Fruit fly (Drosophila melanogaster) whole organism, embryonic: ENCODE measurements around the gene CG6296.

Source experiments
- Asciz ChIP-seq: fragments of 200-800 bp; sonication (Bioruptor generic); optimal IDR thresholded peaks from 2 replicates; lab custom pipeline; 2017; ENCODE audit warnings: missing biosample characterization, mild to moderate bottlenecking, missing genetic modification characterization, missing genetic modification reagents
- BEAF-32 ChIP-seq: fragments of 200-800 bp; sonication (Bioruptor generic); optimal IDR thresholded peaks from 3 replicates; lab custom pipeline; 2017; ENCODE audit warnings: missing biosample characterization, missing genetic modification characterization, mild to moderate bottlenecking, moderate library complexity, missing genetic modification reagents
- CG10431 ChIP-seq: fragments of 200-800 bp; sonication (Bioruptor generic); optimal IDR thresholded peaks from 3 replicates; lab custom pipeline; 2018; ENCODE audit warnings: missing biosample characterization, mild to moderate bottlenecking, missing genetic modification characterization
- CG10462 ChIP-seq: fragments of 200-800 bp; sonication (Bioruptor generic); optimal IDR thresholded peaks from 2 replicates; lab custom pipeline; 2016; ENCODE audit warnings: missing biosample characterization, missing genetic modification characterization
- CG10654 ChIP-seq: fragments of 200-800 bp; sonication (Bioruptor generic); optimal IDR thresholded peaks from 2 replicates; lab custom pipeline; 2016; ENCODE audit warnings: missing biosample characterization, missing genetic modification characterization
- CG11247 ChIP-seq: fragments of 200-800 bp; sonication (Bioruptor generic); IDR thresholded peaks from 2 replicates; pipeline ENCODE4 v1.3.6; 2022; ENCODE audit warnings: missing biosample characterization, missing genetic modification characterization
- CG13296 ChIP-seq: fragments of 200-800 bp; sonication (Bioruptor generic); optimal IDR thresholded peaks from 3 replicates; lab custom pipeline; 2018; ENCODE audit warnings: missing biosample characterization, mild to moderate bottlenecking, missing genetic modification characterization
- CG14014 ChIP-seq: fragments of 200-800 bp; sonication (Bioruptor generic); IDR thresholded peaks from 2 replicates; pipeline ENCODE4 v1.3.6; 2022; ENCODE audit warnings: missing biosample characterization, missing genetic modification characterization
- CG14667 ChIP-seq: fragments of 200-800 bp; sonication (Bioruptor generic); IDR thresholded peaks from 2 replicates; pipeline ENCODE4 v1.3.6; 2022; ENCODE audit warnings: missing biosample characterization, missing genetic modification characterization
- CG15514 ChIP-seq: fragments of 200-800 bp; sonication (Bioruptor generic); optimal IDR thresholded peaks from 3 replicates; lab custom pipeline; 2017; ENCODE audit warnings: missing biosample characterization, missing genetic modification characterization, mild to moderate bottlenecking, moderate library complexity, missing genetic modification reagents
- CG15601 ChIP-seq: fragments of 200-800 bp; sonication (Bioruptor generic); optimal IDR thresholded peaks from 3 replicates; lab custom pipeline; 2019; ENCODE audit warnings: missing biosample characterization, mild to moderate bottlenecking, missing genetic modification characterization, moderate library complexity
- CG17568 ChIP-seq: fragments of 200-800 bp; sonication (Bioruptor generic); optimal IDR thresholded peaks from 2 replicates; lab custom pipeline; 2018; ENCODE audit warnings: missing biosample characterization, mild to moderate bottlenecking, missing genetic modification characterization, moderate library complexity
- CG17912 ChIP-seq: fragments of 200-800 bp; sonication (Bioruptor generic); optimal IDR thresholded peaks from 2 replicates; lab custom pipeline; 2018; ENCODE audit warnings: missing biosample characterization, mild to moderate bottlenecking, missing genetic modification characterization
- CG1792 ChIP-seq: fragments of 200-800 bp; sonication (Bioruptor generic); optimal IDR thresholded peaks from 2 replicates; lab custom pipeline; 2016; ENCODE audit warnings: missing biosample characterization, missing genetic modification characterization
- CG1832 ChIP-seq: fragments of 200-800 bp; sonication (Bioruptor generic); optimal IDR thresholded peaks from 2 replicates; lab custom pipeline; 2017; ENCODE audit warnings: missing biosample characterization, mild to moderate bottlenecking, missing genetic modification characterization, inconsistent platforms
- CG18476 ChIP-seq: fragments of 200-800 bp; sonication (Bioruptor generic); optimal IDR thresholded peaks from 2 replicates; lab custom pipeline; 2016; ENCODE audit warnings: missing biosample characterization, mild to moderate bottlenecking, missing genetic modification characterization
- CG2129 ChIP-seq: fragments of 200-800 bp; sonication (Bioruptor generic); IDR thresholded peaks from 2 replicates; pipeline ENCODE4 v1.3.6; 2022; ENCODE audit warnings: missing biosample characterization, missing genetic modification characterization; ENCODE audit not compliant: partially characterized antibody
- CG32532 ChIP-seq: fragments of 200-800 bp; sonication (Bioruptor generic); IDR thresholded peaks from 2 replicates; pipeline ENCODE4 v1.3.6; 2022; ENCODE audit warnings: missing biosample characterization, missing genetic modification characterization
- CG3281 ChIP-seq: fragments of 200-800 bp; sonication (Bioruptor generic); optimal IDR thresholded peaks from 3 replicates; lab custom pipeline; 2017; ENCODE audit warnings: missing biosample characterization, mild to moderate bottlenecking, missing genetic modification characterization
- CG6654 ChIP-seq: fragments of 200-800 bp; sonication (Bioruptor generic); optimal IDR thresholded peaks from 2 replicates; lab custom pipeline; 2017; ENCODE audit warnings: missing biosample characterization, mild to moderate bottlenecking, missing genetic modification characterization
- CG6791 ChIP-seq: fragments of 200-800 bp; sonication (Bioruptor generic); IDR thresholded peaks from 3 replicates; pipeline ENCODE4 v1.3.6; 2022; ENCODE audit warnings: missing biosample characterization, missing genetic modification characterization; ENCODE audit not compliant: partially characterized antibody
- CG7271 ChIP-seq: fragments of 200-800 bp; sonication (Bioruptor generic); optimal IDR thresholded peaks from 2 replicates; lab custom pipeline; 2018; ENCODE audit warnings: missing biosample characterization, mild to moderate bottlenecking, missing genetic modification characterization, moderate library complexity
- CG7372 ChIP-seq: fragments of 200-800 bp; sonication (Bioruptor generic); IDR thresholded peaks from 2 replicates; pipeline ENCODE4 v1.3.6; 2022; ENCODE audit warnings: missing biosample characterization, missing genetic modification characterization
- CG7963 ChIP-seq: fragments of 200-800 bp; sonication (Bioruptor generic); IDR thresholded peaks from 3 replicates; pipeline ENCODE4 v1.3.6; 2022; ENCODE audit warnings: missing biosample characterization, missing genetic modification characterization; ENCODE audit not compliant: partially characterized antibody
- CG9437 ChIP-seq: fragments of 200-800 bp; sonication (Bioruptor generic); optimal IDR thresholded peaks from 2 replicates; lab custom pipeline; 2018; ENCODE audit warnings: missing biosample characterization, mild to moderate bottlenecking, missing genetic modification characterization
- CG9797 ChIP-seq: fragments of 200-800 bp; sonication (Bioruptor generic); optimal IDR thresholded peaks from 3 replicates; lab custom pipeline; 2018; ENCODE audit warnings: missing biosample characterization, mild to moderate bottlenecking, missing genetic modification characterization
- CHES-1-like ChIP-seq: fragments of 200-800 bp; sonication (Bioruptor generic); optimal IDR thresholded peaks from 2 replicates; lab custom pipeline; 2016; ENCODE audit warnings: missing biosample characterization, missing genetic modification characterization
- D ChIP-seq, 2 experiments: fragments of 200-800 bp in 1 of 2; fragments of >200 bp in 1 of 2; sonication (Bioruptor generic) in 1 of 2; optimal IDR thresholded peaks; 2 replicates in 1 of 2; 3 replicates in 1 of 2; lab custom pipeline; 2017; ENCODE audit warnings: mild to moderate bottlenecking in 1 of 2, missing biosample characterization in 1 of 2, missing genetic modification characterization in 1 of 2, missing genetic modification reagents in 1 of 2
- Fer2 ChIP-seq: fragments of 200-800 bp; sonication (Bioruptor generic); optimal IDR thresholded peaks from 2 replicates; lab custom pipeline; 2018; ENCODE audit warnings: missing biosample characterization, mild to moderate bottlenecking, missing genetic modification characterization, moderate library complexity
- Fer3 ChIP-seq: fragments of 200-800 bp; sonication (Bioruptor generic); optimal IDR thresholded peaks from 2 replicates; lab custom pipeline; 2018; ENCODE audit warnings: missing biosample characterization, mild to moderate bottlenecking, missing genetic modification characterization, moderate library complexity
- HLHmδ ChIP-seq: fragments of 200-800 bp; sonication (Bioruptor generic); optimal IDR thresholded peaks from 2 replicates; lab custom pipeline; 2018; ENCODE audit warnings: missing biosample characterization, mild to moderate bottlenecking, missing genetic modification characterization, moderate library complexity
- Med ChIP-seq: fragments of 200-800 bp; sonication (Bioruptor generic); peaks from one replicate; lab custom pipeline; 2016; ENCODE audit warnings: missing biosample characterization, missing genetic modification characterization, mild to moderate bottlenecking, inconsistent platforms, moderate library complexity
- Myb ChIP-seq: fragments of 200-800 bp; sonication (Bioruptor generic); optimal IDR thresholded peaks from 2 replicates; lab custom pipeline; 2016; ENCODE audit warnings: missing biosample characterization, missing genetic modification characterization
- NC2α ChIP-seq: fragments of 200-800 bp; sonication (Bioruptor generic); optimal IDR thresholded peaks from 2 replicates; lab custom pipeline; 2016; ENCODE audit warnings: missing biosample characterization, missing genetic modification characterization
- NfI ChIP-seq: fragments of 200-800 bp; sonication (Bioruptor generic); optimal IDR thresholded peaks from 3 replicates; lab custom pipeline; 2018; ENCODE audit warnings: missing biosample characterization, mild to moderate bottlenecking, missing genetic modification characterization, moderate library complexity
- ase ChIP-seq: fragments of 200-800 bp; sonication (Bioruptor generic); IDR thresholded peaks from 3 replicates; pipeline ENCODE4 v1.3.6; 2022; ENCODE audit warnings: missing biosample characterization, missing genetic modification characterization
- bowl ChIP-seq: fragments of 200-800 bp; sonication (Bioruptor generic); IDR thresholded peaks from 2 replicates; pipeline ENCODE4 v1.3.6; 2022; ENCODE audit warnings: missing biosample characterization, missing genetic modification characterization
- cato ChIP-seq: fragments of 200-800 bp; sonication (Bioruptor generic); optimal IDR thresholded peaks from 2 replicates; lab custom pipeline; 2016; ENCODE audit warnings: missing biosample characterization, missing genetic modification characterization, borderline replicate concordance
- cg ChIP-seq: fragments of 200-800 bp; sonication (Bioruptor generic); optimal IDR thresholded peaks from 3 replicates; lab custom pipeline; 2019; ENCODE audit warnings: missing biosample characterization, mild to moderate bottlenecking, missing genetic modification characterization, moderate library complexity
- dan ChIP-seq: fragments of 200-800 bp; sonication (Bioruptor generic); IDR thresholded peaks from 2 replicates; pipeline ENCODE4 v1.3.6; 2022; ENCODE audit warnings: missing biosample characterization, missing genetic modification characterization
- fd96Cb ChIP-seq: fragments of 200-800 bp; sonication (Bioruptor generic); optimal IDR thresholded peaks from 2 replicates; lab custom pipeline; 2018; ENCODE audit warnings: missing biosample characterization, mild to moderate bottlenecking, missing genetic modification characterization, moderate library complexity
- grau ChIP-seq: fragments of 200-800 bp; optimal IDR thresholded peaks from 3 replicates; lab custom pipeline; 2019; ENCODE audit warnings: missing biosample characterization, mild to moderate bottlenecking, missing genetic modification characterization, moderate library complexity
- inv ChIP-seq: fragments of 200-800 bp; sonication (Bioruptor generic); IDR thresholded peaks from 2 replicates; pipeline ENCODE4 v1.3.6; 2022; ENCODE audit warnings: missing biosample characterization, missing genetic modification characterization; ENCODE audit not compliant: partially characterized antibody
- kay ChIP-seq: fragments of 200-800 bp; sonication (Bioruptor generic); optimal IDR thresholded peaks from 2 replicates; lab custom pipeline; 2016; ENCODE audit warnings: missing biosample characterization, missing genetic modification characterization
- luna ChIP-seq: fragments of 200-800 bp; sonication (Bioruptor generic); optimal IDR thresholded peaks from 2 replicates; lab custom pipeline; 2016; ENCODE audit warnings: missing biosample characterization, missing genetic modification characterization
- schlank ChIP-seq: fragments of 200-800 bp; sonication (Bioruptor generic); optimal IDR thresholded peaks from 2 replicates; lab custom pipeline; 2018; ENCODE audit warnings: missing biosample characterization, mild to moderate bottlenecking, missing genetic modification characterization
- shn ChIP-seq: fragments of 200-800 bp; sonication (Bioruptor generic); optimal IDR thresholded peaks from 3 replicates; lab custom pipeline; 2016; ENCODE audit warnings: missing biosample characterization, missing genetic modification characterization
- slp2 ChIP-seq: fragments of 200-800 bp; sonication (Bioruptor generic); optimal IDR thresholded peaks from 2 replicates; lab custom pipeline; 2016; ENCODE audit warnings: missing biosample characterization, missing genetic modification characterization

The CG6296 gene

dm6 chr3R:26954020-26954672, 51.1 kb downstream of the CG6296 start (continued):
- TF ChIP-seq Myb (no peak), CG11247 (peak; percentile 63; the same call in 1 of the 2 replicates), cato (no peak), CG32532 (GFP tag; lab: Robert Waterston, UW) (peak; percentile 68), inv (no peak), luna (GFP tag; lab: Kevin White, UChicago) (no peak), CG9797 (GFP tag; lab: Kevin White, UChicago) (peak; percentile 11), fd96Cb (tag; lab: Kevin White, UChicago) (peak; percentile 84), CG6791 (GFP tag; lab: Robert Waterston, UW) (no peak), slp2 (no peak), Asciz (GFP tag; lab: Kevin White, UChicago) (peak; percentile 85), cg (peak; percentile 3), CG9437 (peak; percentile 18), bowl (0 out of 2 replicates have a peak, but pooled peaks have one; percentile 49), CG7271 (tag; lab: Kevin White, UChicago) (peak; percentile 30), CG1792 (GFP tag; lab: Kevin White, UChicago) (no peak), CG7963 (GFP tag; lab: Robert Waterston, UW) (no peak), CG10431 (GFP tag; lab: Kevin White, UChicago) (peak; percentile 6), ase (GFP tag; lab: Robert Waterston, UW) (peak; percentile 78), NC2α (GFP tag; lab: Kevin White, UChicago) (no peak), CHES-1-like (GFP tag; lab: Kevin White, UChicago) (no peak), CG7372 (GFP tag; lab: Robert Waterston, UW) (peak; percentile 60), Med (GFP tag; lab: Kevin White, UChicago) (peak; percentile 81), schlank (tag; lab: Kevin White, UChicago) (no peak), CG13296 (peak; percentile 46), CG17912 (GFP tag; lab: Kevin White, UChicago) (no peak), Fer2 (tag; lab: Kevin White, UChicago) (no peak), CG3281 (GFP tag; lab: Kevin White, UChicago) (peak; percentile 44), CG6654 (GFP tag; lab: Kevin White, UChicago) (no peak), CG17568 (GFP tag; lab: Kevin White, UChicago) (peak; percentile 58), shn (no peak), CG18476 (GFP tag; lab: Kevin White, UChicago) (peak; percentile 32), CG14667 (GFP tag; lab: Robert Waterston, UW) (peak; percentile 83), dan (GFP tag; lab: Robert Waterston, UW) (no peak), CG14014 (GFP tag; lab: Robert Waterston, UW) (peak; percentile 50), CG10654 (GFP tag; lab: Kevin White, UChicago) (peak; percentile 43), CG15601 (tag; lab: Kevin White, UChicago) (peak; percentile 53), CG2129 (GFP tag; lab: Robert Waterston, UW) (no peak), grau (tag; lab: Kevin White, UChicago) (peak; percentile 68), CG15514 (GFP tag; lab: Kevin White, UChicago) (peak; percentile 53), D (optimal IDR thresholded peaks at IDR 0.05; lab: Kevin White, UChicago) (no peak), D (GFP tag; optimal IDR thresholded peaks at IDR 0.05; lab: Kevin White, UChicago) (peak; percentile 64), HLHmδ (GFP tag; lab: Kevin White, UChicago) (no peak), kay (GFP tag; lab: Kevin White, UChicago) (no peak), CG10462 (peak; percentile 19), Fer3 (peak; percentile 75), CG1832 (GFP tag; lab: Kevin White, UChicago) (peak; percentile 81), NfI (GFP tag; lab: Kevin White, UChicago) (peak; percentile 66), BEAF-32 (GFP tag; lab: Kevin White, UChicago) (no peak)
